Fruit fly (Drosophila melanogaster) whole organism, wandering third instar larva: ENCODE measurements around the gene Rilpl.

Experiments used
- Jra ChIP-seq: sonication (Bioruptor generic); optimal IDR thresholded peaks from 2 replicates; lab custom pipeline; 2016; ENCODE audit warnings: missing biosample characterization, missing genetic modification characterization
- Myc ChIP-seq: fragments of >200 bp; optimal IDR thresholded peaks from 2 replicates; lab custom pipeline; 2017
- brk ChIP-seq: fragments of 200-800 bp; sonication (Bioruptor generic); optimal IDR thresholded peaks from 2 replicates; lab custom pipeline; 2016; ENCODE audit warnings: missing biosample characterization, mild to moderate bottlenecking, missing genetic modification characterization
- usp ChIP-seq: fragments of >200 bp; optimal IDR thresholded peaks from 2 replicates; lab custom pipeline; 2017; ENCODE audit warnings: missing biosample characterization, missing genetic modification characterization

DNA sequence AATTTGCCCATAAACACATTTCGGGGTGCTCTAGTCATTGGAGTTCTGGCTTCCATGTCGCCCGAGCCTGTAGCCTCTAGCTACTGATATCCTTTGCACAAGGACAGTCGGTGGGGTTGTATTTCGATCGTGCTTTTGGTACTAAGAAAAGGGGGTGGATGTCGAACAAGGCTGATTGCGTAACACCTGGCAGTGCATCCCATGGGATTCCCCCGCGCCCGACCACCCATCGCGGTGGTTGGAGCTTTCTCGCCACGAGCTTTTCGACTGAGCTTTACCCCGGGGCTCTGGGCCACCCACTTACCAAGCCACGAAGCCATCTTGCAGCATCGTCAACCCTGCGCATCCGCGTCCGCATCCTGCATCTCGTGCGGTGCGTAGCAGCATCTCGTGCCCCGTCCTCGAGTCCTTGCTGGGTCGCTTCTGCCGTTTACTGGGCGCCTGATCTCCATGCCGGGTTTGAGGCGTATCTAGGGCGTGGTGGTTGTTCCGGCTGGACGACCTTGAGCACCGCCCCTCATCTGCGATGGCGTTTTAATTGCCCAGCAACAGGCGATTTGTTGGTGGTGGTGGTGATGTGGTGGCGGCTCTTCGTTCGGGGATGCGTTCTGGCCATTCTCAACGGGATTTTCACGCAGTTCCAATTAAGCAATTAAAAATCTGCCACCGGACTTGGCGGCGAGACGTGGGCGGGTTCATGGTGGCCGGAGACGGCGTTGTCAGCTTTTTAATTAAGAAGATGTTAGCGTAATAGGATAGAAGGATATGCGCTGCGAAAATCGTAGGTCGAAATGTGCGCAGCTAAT, 5.0 kb downstream of the Rilpl start:
- no peak for TF ChIP-seq Jra (GFP tag; lab: Kevin White, UChicago)
- TF ChIP-seq Myc (lab: Kevin White, UChicago) = no peak
- no peak for TF ChIP-seq usp (GFP tag; lab: Kevin White, UChicago)
- TF ChIP-seq brk = no peak
